Fruit fly (Drosophila melanogaster) whole organism, embryonic: ENCODE data around the gene CG31974.

ENCODE experiments used
- CG10209 ChIP-seq: fragments of 200-800 bp; sonication (Bioruptor generic); optimal IDR thresholded peaks from 3 replicates; lab custom pipeline; 2017; ENCODE audit warnings: missing biosample characterization, mild to moderate bottlenecking, missing genetic modification characterization, missing genetic modification reagents
- CG10565 ChIP-seq: fragments of 200-800 bp; sonication (Bioruptor generic); optimal IDR thresholded peaks from 3 replicates; lab custom pipeline; 2016; ENCODE audit warnings: missing biosample characterization, mild to moderate bottlenecking, missing genetic modification characterization
- CG10959 ChIP-seq: fragments of 200-800 bp; sonication (Bioruptor generic); IDR thresholded peaks from 2 replicates; pipeline ENCODE4 v1.3.6; 2022; ENCODE audit warnings: missing biosample characterization, missing genetic modification characterization
- CG12769 ChIP-seq: fragments of 200-800 bp; sonication (Bioruptor generic); optimal IDR thresholded peaks from 2 replicates; lab custom pipeline; 2019; ENCODE audit warnings: missing biosample characterization, mild to moderate bottlenecking, missing genetic modification characterization, moderate library complexity
- CG14441 ChIP-seq: fragments of 200-800 bp; sonication (Bioruptor generic); IDR thresholded peaks from 2 replicates; pipeline ENCODE4 v1.3.6; 2022; ENCODE audit warnings: missing biosample characterization, missing genetic modification characterization
- CG17361 ChIP-seq: fragments of 200-800 bp; sonication (Bioruptor generic); IDR thresholded peaks from 3 replicates; pipeline ENCODE4 v1.3.6; 2022; ENCODE audit warnings: missing biosample characterization, missing genetic modification characterization
- CG18262 ChIP-seq: fragments of 200-800 bp; optimal IDR thresholded peaks from 3 replicates; lab custom pipeline; 2019; ENCODE audit warnings: missing biosample characterization, mild to moderate bottlenecking, missing genetic modification characterization, moderate library complexity
- CG2875 ChIP-seq: fragments of 200-800 bp; sonication (Bioruptor generic); optimal IDR thresholded peaks from 2 replicates; lab custom pipeline; 2017; ENCODE audit warnings: missing biosample characterization, mild to moderate bottlenecking, missing genetic modification characterization, missing genetic modification reagents
- CG4707 ChIP-seq: fragments of 200-800 bp; sonication (Bioruptor generic); optimal IDR thresholded peaks from 2 replicates; lab custom pipeline; 2018; ENCODE audit warnings: missing biosample characterization, mild to moderate bottlenecking, missing genetic modification characterization, moderate library complexity
- CG6813 ChIP-seq: fragments of 200-800 bp; sonication (Bioruptor generic); optimal IDR thresholded peaks from 2 replicates; lab custom pipeline; 2017; ENCODE audit warnings: missing biosample characterization, missing genetic modification characterization, mild to moderate bottlenecking, moderate library complexity, missing genetic modification reagents
- CG8290 ChIP-seq, 3 experiments: fragments of 200-800 bp; sonication (Bioruptor generic); optimal IDR thresholded peaks; 2 replicates each; lab custom pipeline; 2016 to 2019; ENCODE audit warnings: missing biosample characterization in 3 of 3, missing genetic modification characterization in 3 of 3, mild to moderate bottlenecking in 2 of 3, moderate library complexity in 1 of 3
- CG8944 ChIP-seq: fragments of 200-800 bp; sonication (Bioruptor generic); optimal IDR thresholded peaks from 3 replicates; lab custom pipeline; 2016; ENCODE audit warnings: missing biosample characterization, missing genetic modification characterization
- CHES-1-like ChIP-seq: fragments of 200-800 bp; sonication (Bioruptor generic); optimal IDR thresholded peaks from 2 replicates; lab custom pipeline; 2016; ENCODE audit warnings: missing biosample characterization, missing genetic modification characterization
- CoRest ChIP-seq: fragments of 200-800 bp; sonication (Bioruptor generic); optimal IDR thresholded peaks from 3 replicates; lab custom pipeline; 2018; ENCODE audit warnings: missing biosample characterization, mild to moderate bottlenecking, missing genetic modification characterization, moderate library complexity
- D19A ChIP-seq: fragments of 200-800 bp; optimal IDR thresholded peaks from 3 replicates; lab custom pipeline; 2019; ENCODE audit warnings: missing biosample characterization, mild to moderate bottlenecking, missing genetic modification characterization, moderate library complexity
- Med ChIP-seq: fragments of 200-800 bp; sonication (Bioruptor generic); peaks from one replicate; lab custom pipeline; 2016; ENCODE audit warnings: missing biosample characterization, missing genetic modification characterization, mild to moderate bottlenecking, inconsistent platforms, moderate library complexity
- Sox102F ChIP-seq: fragments of 200-800 bp; sonication (Bioruptor generic); optimal IDR thresholded peaks from 2 replicates; lab custom pipeline; 2018; ENCODE audit warnings: missing biosample characterization, mild to moderate bottlenecking, missing genetic modification characterization, moderate library complexity
- Ssrp ChIP-seq: fragments of 200-800 bp; sonication (Bioruptor generic); optimal IDR thresholded peaks from 2 replicates; lab custom pipeline; 2018; ENCODE audit warnings: missing biosample characterization, mild to moderate bottlenecking, missing genetic modification characterization, moderate library complexity
- TFAM ChIP-seq: fragments of 200-800 bp; sonication (Bioruptor generic); optimal IDR thresholded peaks from 2 replicates; lab custom pipeline; 2017; ENCODE audit warnings: missing biosample characterization, missing genetic modification characterization, inconsistent platforms
- Trl ChIP-seq, 3 experiments: fragments of >200 bp in 2 of 3; fragments of 200-800 bp in 1 of 3; sonication (Bioruptor generic) in 1 of 3; optimal IDR thresholded peaks; 2 replicates in 1 of 3; 3 replicates in 2 of 3; lab custom pipeline; 2016 to 2017; ENCODE audit warnings: missing biosample characterization in 1 of 3, missing genetic modification characterization in 1 of 3
- aop ChIP-seq: fragments of 200-800 bp; sonication (Bioruptor generic); IDR thresholded peaks from 2 replicates; pipeline ENCODE4 v1.3.6; 2022; ENCODE audit warnings: missing biosample characterization, missing genetic modification characterization
- ash1 ChIP-seq: fragments of 200-800 bp; sonication (Bioruptor generic); optimal IDR thresholded peaks from 2 replicates; lab custom pipeline; 2018; ENCODE audit warnings: missing biosample characterization, mild to moderate bottlenecking, missing genetic modification characterization
- chif ChIP-seq, 2 experiments: fragments of 200-800 bp; sonication (Bioruptor generic); optimal IDR thresholded peaks; 3 replicates each; lab custom pipeline; 2016; ENCODE audit warnings: missing biosample characterization in 2 of 2, missing genetic modification characterization in 2 of 2
- dmrt11E ChIP-seq: fragments of 200-800 bp; sonication (Bioruptor generic); optimal IDR thresholded peaks from 3 replicates; lab custom pipeline; 2018; ENCODE audit warnings: missing biosample characterization, mild to moderate bottlenecking, missing genetic modification characterization, moderate library complexity
- dmrt99B ChIP-seq: fragments of 200-800 bp; sonication (Bioruptor generic); optimal IDR thresholded peaks from 2 replicates; lab custom pipeline; 2018; ENCODE audit warnings: missing biosample characterization, mild to moderate bottlenecking, missing genetic modification characterization, moderate library complexity
- dysf ChIP-seq: fragments of 200-800 bp; sonication (Bioruptor generic); IDR thresholded peaks from 3 replicates; pipeline ENCODE4 v1.3.6; 2022; ENCODE audit warnings: missing biosample characterization, missing genetic modification characterization
- eve ChIP-seq, 2 experiments: fragments of >200 bp; optimal IDR thresholded peaks; 2 replicates each; lab custom pipeline; 2017; ENCODE audit warnings: missing biosample characterization in 2 of 2, missing genetic modification characterization in 2 of 2
- exex ChIP-seq: fragments of 200-800 bp; sonication (Bioruptor generic); optimal IDR thresholded peaks from 4 replicates; lab custom pipeline; 2018; ENCODE audit warnings: missing biosample characterization, mild to moderate bottlenecking, missing genetic modification characterization, moderate library complexity
- ftz-f1 ChIP-seq: fragments of 200-800 bp; sonication (Bioruptor generic); optimal IDR thresholded peaks from 2 replicates; lab custom pipeline; 2016; ENCODE audit warnings: missing biosample characterization, missing genetic modification characterization
- gem ChIP-seq: fragments of 200-800 bp; sonication (Bioruptor generic); optimal IDR thresholded peaks from 2 replicates; lab custom pipeline; 2019; ENCODE audit warnings: missing biosample characterization, mild to moderate bottlenecking, missing genetic modification characterization, moderate library complexity
- kni ChIP-seq: fragments of 200-800 bp; sonication (Bioruptor generic); optimal IDR thresholded peaks from 3 replicates; lab custom pipeline; 2017; ENCODE audit warnings: mild to moderate bottlenecking, missing biosample characterization, missing genetic modification reagents, missing genetic modification characterization
- mirr ChIP-seq: fragments of 200-800 bp; sonication (Bioruptor generic); optimal IDR thresholded peaks from 3 replicates; lab custom pipeline; 2018; ENCODE audit warnings: missing biosample characterization, mild to moderate bottlenecking, missing genetic modification characterization
- nmo ChIP-seq: fragments of 200-800 bp; sonication (Bioruptor generic); optimal IDR thresholded peaks from 2 replicates; lab custom pipeline; 2018; ENCODE audit warnings: missing biosample characterization, mild to moderate bottlenecking, missing genetic modification characterization, moderate library complexity
- p53 ChIP-seq: fragments of 200-800 bp; sonication (Bioruptor generic); optimal IDR thresholded peaks from 2 replicates; lab custom pipeline; 2016; ENCODE audit warnings: missing biosample characterization, missing genetic modification characterization
- row ChIP-seq: fragments of 200-800 bp; sonication (Bioruptor generic); IDR thresholded peaks from 3 replicates; pipeline ENCODE4 v1.3.6; 2022; ENCODE audit warnings: missing biosample characterization, missing genetic modification characterization
- sug ChIP-seq: fragments of 200-800 bp; optimal IDR thresholded peaks from 2 replicates; lab custom pipeline; 2019; ENCODE audit warnings: missing biosample characterization, mild to moderate bottlenecking, missing genetic modification characterization, moderate library complexity

The CG31974 gene

DNA sequence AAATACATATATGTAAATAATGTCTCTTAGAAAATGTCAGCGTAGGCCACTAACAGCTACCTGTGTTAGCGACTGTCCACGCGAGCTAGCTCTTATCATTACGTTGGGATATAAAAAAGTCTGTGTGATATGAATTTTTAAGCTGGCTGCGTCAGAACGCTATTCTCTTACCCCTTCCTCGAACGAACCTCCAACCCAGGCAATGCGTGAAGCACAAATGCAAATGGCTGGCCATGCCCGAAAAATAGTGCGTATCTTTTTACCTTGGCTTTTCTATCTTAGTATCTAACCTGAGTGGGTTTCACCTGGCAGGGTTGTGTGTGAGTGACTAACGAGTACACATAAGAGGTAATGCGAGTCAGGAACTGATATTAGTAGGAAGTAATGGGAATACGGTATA lies 20.3 kb upstream of the CG31974 start:
- TF ChIP-seq CoRest (tag; lab: Kevin White, UChicago) (no peak), CG4707 (GFP tag; lab: Kevin White, UChicago) (no peak), kni (peak; percentile 64), CG17361 (GFP tag; lab: Robert Waterston, UW) (no peak), dysf (GFP tag; lab: Robert Waterston, UW) (no peak), CG10959 (GFP tag; lab: Robert Waterston, UW) (no peak), Med (GFP tag; lab: Kevin White, UChicago) (peak; percentile 74), mirr (GFP tag; lab: Kevin White, UChicago) (peak; percentile 66), CG2875 (GFP tag; lab: Kevin White, UChicago) (no peak), aop (GFP tag; lab: Robert Waterston, UW) (no peak), Trl (optimal IDR thresholded peaks at IDR 0.05; lab: Kevin White, UChicago) (no peak), Trl (GFP tag; optimal IDR thresholded peaks at IDR 0.05; lab: Kevin White, UChicago) (no peak), CG6813 (GFP tag; lab: Kevin White, UChicago) (no peak), exex (tag; lab: Kevin White, UChicago) (peak; percentile 16), CG10565 (GFP tag; lab: Kevin White, UChicago) (no peak), row (GFP tag; lab: Robert Waterston, UW) (no peak), sug (tag; lab: Kevin White, UChicago) (peak; percentile 29), ash1 (peak; percentile 63), CG12769 (tag; lab: Kevin White, UChicago) (peak; percentile 3), CG8290 (GFP tag; optimal IDR thresholded peaks at IDR 0.05; lab: Kevin White, UChicago) (no peak), CG8290 (tag; optimal IDR thresholded peaks at IDR 0.05; lab: Kevin White, UChicago) (peak in 1 of 2 experiments; percentile 30), D19A (no peak), chif (GFP tag; optimal IDR thresholded peaks at IDR 0.05; lab: Kevin White, UChicago) (no peak), Ssrp (tag; lab: Kevin White, UChicago) (no peak), ftz-f1 (GFP tag; lab: Kevin White, UChicago) (no peak)

- TF ChIP-seq TFAM (GFP tag; lab: Kevin White, UChicago): no peak
- no peak for TF ChIP-seq CHES-1-like (GFP tag; lab: Kevin White, UChicago)
- TF ChIP-seq p53 (GFP tag; lab: Kevin White, UChicago): no peak
- no peak for TF ChIP-seq CG10209 (GFP tag; lab: Kevin White, UChicago)
- TF ChIP-seq CG8944 (GFP tag; lab: Kevin White, UChicago): no peak
- TF ChIP-seq CG14441: no peak
- TF ChIP-seq eve (GFP tag; optimal IDR thresholded peaks at IDR 0.05; lab: Kevin White, UChicago): peak in 1 of 2 experiments; percentile 69
- no peak for TF ChIP-seq dmrt99B
- peak; percentile 59 for TF ChIP-seq D19A
- TF ChIP-seq dmrt11E: peak; percentile 11
- TF ChIP-seq CG18262 (tag; lab: Kevin White, UChicago): peak; percentile 14
- peak; percentile 2 for TF ChIP-seq Sox102F (GFP tag; lab: Kevin White, UChicago)
- TF ChIP-seq nmo (GFP tag; lab: Kevin White, UChicago): peak; percentile 2
- TF ChIP-seq gem (tag; lab: Kevin White, UChicago): peak; percentile 35
- TF ChIP-seq, all 482 proteins: peak for 7
Measured at dm6 chr2L:162208-162607, 19.3 kb upstream of the CG31974 start.
